Worm (Caenorhabditis elegans) whole organism, L3 larva: Measurements from ENCODE around the gene phf-31.

ENCODE experiments used
- ZK546.5 ChIP-seq: sonication (generic microtip); optimal IDR thresholded peaks from 2 replicates; lab custom pipeline; 2017; ENCODE audit warnings: missing biosample characterization, missing genetic modification characterization
- jun-1 ChIP-seq: fragments of 150-350 bp; optimal IDR thresholded peaks from 2 replicates; lab custom pipeline; 2014; ENCODE audit warnings: missing biosample characterization, missing genetic modification reagents, missing genetic modification characterization
- snpc-4 ChIP-seq: fragments of 150-350 bp; optimal IDR thresholded peaks from 2 replicates; lab custom pipeline; 2014; ENCODE audit warnings: missing biosample characterization, missing genetic modification characterization
- unc-39 ChIP-seq: sonication (generic microtip); optimal IDR thresholded peaks from 4 replicates; lab custom pipeline; 2017; ENCODE audit warnings: missing biosample characterization, missing genetic modification characterization
- ztf-11 ChIP-seq: fragments of 150-350 bp; optimal IDR thresholded peaks from 2 replicates; lab custom pipeline; 2014; ENCODE audit warnings: missing biosample characterization, missing genetic modification characterization

ce11 chrX:10694933-10695332, 13.1 kb downstream of the phf-31 start, which contains the start of gene plpp-1.3:
- TF ChIP-seq unc-39 (tag; lab: Kevin White, UChicago) (no peak), jun-1 (tag; lab: Kevin White, UChicago) (no peak), ztf-11 (tag; lab: Kevin White, UChicago) (no peak), ZK546.5 (tag; lab: Kevin White, UChicago) (no peak), snpc-4 (tag; lab: Kevin White, UChicago) (no peak)
